Worm (Caenorhabditis elegans): ENCODE data around the gene acl-9.

DNA sequence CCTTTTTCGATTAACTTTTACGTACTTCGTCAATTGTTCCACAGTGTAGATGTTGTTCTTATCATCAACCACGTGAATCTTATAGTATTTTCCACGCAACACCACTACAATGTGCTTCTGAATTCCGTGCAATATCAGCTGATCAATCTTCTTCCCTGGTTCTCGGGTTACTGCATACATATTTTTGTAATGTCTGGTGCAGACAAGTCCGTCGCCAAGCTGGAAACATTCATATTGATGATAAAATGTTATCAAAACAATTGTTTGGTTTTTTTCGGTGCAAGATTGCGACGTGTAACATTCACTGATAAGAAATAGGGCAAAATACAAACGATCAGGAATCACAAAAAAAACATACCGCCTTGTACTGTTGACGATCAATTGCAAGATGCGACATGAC lies 39.5 kb downstream of the acl-9 start:
- TF ChIP-seq ceh-63 (GFP tag; optimal IDR thresholded peaks at IDR 0.05): no peak
- no peak for TF ChIP-seq rnt-1 (tag; optimal IDR thresholded peaks at IDR 0.05)
- no peak for TF ChIP-seq ztf-11 (tag; optimal IDR thresholded peaks at IDR 0.05)
- TF ChIP-seq egl-27 (tag; optimal IDR thresholded peaks at IDR 0.05): no peak
- no peak for TF ChIP-seq mep-1 (tag; optimal IDR thresholded peaks at IDR 0.05)
- no peak for TF ChIP-seq nhr-237 (tag; optimal IDR thresholded peaks at IDR 0.05)
- no peak for TF ChIP-seq ztf-4 (tag; optimal IDR thresholded peaks at IDR 0.05)
- TF ChIP-seq lin-39 (tag; optimal IDR thresholded peaks at IDR 0.05): no peak
- TF ChIP-seq mdl-1 (tag; optimal IDR thresholded peaks at IDR 0.05): no peak
- TF ChIP-seq ces-1 (GFP tag; optimal IDR thresholded peaks at IDR 0.05): no peak
- TF ChIP-seq ceh-82 (tag; optimal IDR thresholded peaks at IDR 0.05): no peak
- TF ChIP-seq unc-62 (GFP tag; optimal IDR thresholded peaks at IDR 0.05): no peak
- TF ChIP-seq nhr-77 (tag; optimal IDR thresholded peaks at IDR 0.05): no peak

Data from whole organism, L1 larva.